Worm (Caenorhabditis elegans) whole organism, young adult: ENCODE measurements around the gene F40G12.2.

Experiments
- B0261.1 ChIP-seq: sonication (generic microtip); optimal IDR thresholded peaks from 2 replicates; lab custom pipeline; 2016; ENCODE audit warnings: mild to moderate bottlenecking, missing genetic modification characterization, moderate library complexity, missing compliant biosample characterization
- F23B12.7 ChIP-seq: sonication (generic microtip); optimal IDR thresholded peaks from 2 replicates; lab custom pipeline; 2017; ENCODE audit warnings: missing genetic modification characterization, mild to moderate bottlenecking, missing compliant biosample characterization, antibody characterized with exemption, moderate library complexity; ENCODE audit not compliant: insufficient read depth
- F33H1.4 ChIP-seq: fragments of 200-800 bp; sonication (Bioruptor generic); IDR thresholded peaks from 2 replicates; pipeline ENCODE4 v1.3.6; 2022; ENCODE audit warnings: missing genetic modification reagents, missing genetic modification characterization, missing compliant biosample characterization
- F39B2.1 ChIP-seq: fragments of 200-800 bp; sonication (Bioruptor generic); IDR thresholded peaks from 2 replicates; pipeline ENCODE4 v1.3.6; 2022; ENCODE audit warnings: missing genetic modification reagents, missing genetic modification characterization, missing compliant biosample characterization
- K12H6.12 ChIP-seq: fragments of 200-800 bp; sonication (Bioruptor generic); optimal IDR thresholded peaks from 2 replicates; lab custom pipeline; 2018; ENCODE audit warnings: mild to moderate bottlenecking, missing genetic modification characterization, missing compliant biosample characterization
- T26A5.8 ChIP-seq: sonication (generic microtip); optimal IDR thresholded peaks from 2 replicates; lab custom pipeline; 2016; ENCODE audit warnings: missing genetic modification characterization, missing compliant biosample characterization
- Y56A3A.18 ChIP-seq: fragments of 200-800 bp; sonication (Bioruptor generic); IDR thresholded peaks from 2 replicates; pipeline ENCODE4 v1.3.6; 2022; ENCODE audit warnings: missing genetic modification reagents, missing genetic modification characterization, missing compliant biosample characterization
- Y67H2A.10 ChIP-seq: fragments of 200-800 bp; sonication (Bioruptor generic); conservative IDR thresholded peaks from 2 replicates; pipeline ENCODE4 v1.3.6; 2022; ENCODE audit warnings: missing genetic modification reagents, missing genetic modification characterization, missing compliant biosample characterization
- Y79H2A.3 ChIP-seq: fragments of 200-800 bp; sonication (Bioruptor generic); conservative IDR thresholded peaks from 2 replicates; pipeline ENCODE4 v1.3.6; 2022; ENCODE audit warnings: missing genetic modification reagents, missing genetic modification characterization, missing compliant biosample characterization
- Y95B8A.8 ChIP-seq: fragments of 200-800 bp; sonication (Bioruptor generic); IDR thresholded peaks from 2 replicates; pipeline ENCODE4 v1.3.6; 2022; ENCODE audit warnings: missing genetic modification reagents, missing genetic modification characterization, missing compliant biosample characterization
- aptf-2 ChIP-seq: fragments of 200-800 bp; sonication (Bioruptor generic); conservative IDR thresholded peaks from 2 replicates; pipeline ENCODE4 v1.3.6; 2022; ENCODE audit warnings: missing genetic modification reagents, missing genetic modification characterization, missing compliant biosample characterization
- aptf-3 ChIP-seq: fragments of 200-800 bp; sonication (Bioruptor generic); IDR thresholded peaks from 2 replicates; pipeline ENCODE4 v1.3.6; 2022; ENCODE audit warnings: missing genetic modification characterization, missing compliant biosample characterization
- bed-1 ChIP-seq: fragments of 200-800 bp; sonication (Bioruptor generic); IDR thresholded peaks from 2 replicates; pipeline ENCODE4 v1.3.6; 2022; ENCODE audit warnings: missing genetic modification reagents, missing genetic modification characterization, missing compliant biosample characterization
- bed-2 ChIP-seq: fragments of 200-800 bp; sonication (Bioruptor generic); IDR thresholded peaks from 2 replicates; pipeline ENCODE4 v1.3.6; 2022; ENCODE audit warnings: missing genetic modification reagents, missing genetic modification characterization, missing compliant biosample characterization
- ceh-40 ChIP-seq: fragments of 200-800 bp; sonication (Bioruptor generic); IDR thresholded peaks from 2 replicates; pipeline ENCODE4 v1.3.6; 2022; ENCODE audit warnings: missing genetic modification characterization, missing compliant biosample characterization
- ceh-58 ChIP-seq: fragments of 200-800 bp; sonication (Bioruptor generic); IDR thresholded peaks from 2 replicates; pipeline ENCODE4 v1.3.6; 2022; ENCODE audit warnings: missing genetic modification characterization, missing compliant biosample characterization
- dox-1 ChIP-seq: fragments of 200-800 bp; sonication (Bioruptor generic); IDR thresholded peaks from 2 replicates; pipeline ENCODE4 v1.3.6; 2022; ENCODE audit warnings: missing genetic modification reagents, missing genetic modification characterization, missing compliant biosample characterization
- dpl-1 ChIP-seq: fragments of 150-350 bp; optimal IDR thresholded peaks from 2 replicates; lab custom pipeline; 2014; ENCODE audit warnings: missing biosample characterization, missing genetic modification reagents, missing genetic modification characterization
- efl-1 ChIP-seq: fragments of 150-350 bp; optimal IDR thresholded peaks from 2 replicates; lab custom pipeline; 2014; ENCODE audit warnings: missing biosample characterization, missing genetic modification reagents, missing genetic modification characterization
- egl-44 ChIP-seq: fragments of 200-800 bp; sonication (Bioruptor generic); IDR thresholded peaks from 2 replicates; pipeline ENCODE4 v1.3.6; 2022; ENCODE audit warnings: missing genetic modification reagents, missing genetic modification characterization, missing compliant biosample characterization
- ekl-4 ChIP-seq: fragments of 200-800 bp; sonication (Bioruptor generic); IDR thresholded peaks from 2 replicates; pipeline ENCODE4 v1.3.6; 2022; ENCODE audit warnings: missing genetic modification reagents, missing genetic modification characterization, missing compliant biosample characterization
- hlh-12 ChIP-seq: sonication (generic microtip); optimal IDR thresholded peaks from 2 replicates; lab custom pipeline; 2016; ENCODE audit warnings: missing genetic modification characterization, missing compliant biosample characterization
- hmg-1.2 ChIP-seq: fragments of 200-800 bp; sonication (Bioruptor generic); IDR thresholded peaks from 2 replicates; pipeline ENCODE4 v1.3.6; 2022; ENCODE audit warnings: missing genetic modification reagents, missing genetic modification characterization, missing compliant biosample characterization
- hrde-1 ChIP-seq: sonication (generic microtip); optimal IDR thresholded peaks from 2 replicates; lab custom pipeline; 2016; ENCODE audit warnings: missing genetic modification characterization, mild to moderate bottlenecking, missing compliant biosample characterization, moderate library complexity, missing genotype, missing genetic modification reagents, borderline replicate concordance
- let-526 ChIP-seq: fragments of 200-800 bp; sonication (Bioruptor generic); IDR thresholded peaks from 2 replicates; pipeline ENCODE4 v1.3.6; 2022; ENCODE audit warnings: missing genetic modification reagents, missing genetic modification characterization, missing compliant biosample characterization
- let-607 ChIP-seq, 2 experiments: fragments of 200-800 bp in 1 of 2; sonication (Bioruptor generic) in 1 of 2; sonication (generic microtip) in 1 of 2; optimal IDR thresholded peaks; 2 replicates each; lab custom pipeline; 2016 to 2018; ENCODE audit warnings: mild to moderate bottlenecking in 2 of 2, missing compliant biosample characterization in 2 of 2, missing genetic modification characterization in 2 of 2, moderate library complexity in 2 of 2, missing genotype in 1 of 2
- lin-40 ChIP-seq: sonication (generic microtip); optimal IDR thresholded peaks from 2 replicates; lab custom pipeline; 2016; ENCODE audit warnings: missing genetic modification characterization, mild to moderate bottlenecking, missing compliant biosample characterization, missing genotype, missing genetic modification reagents
- madf-6 ChIP-seq: fragments of 200-800 bp; sonication (Bioruptor generic); IDR thresholded peaks from 2 replicates; pipeline ENCODE4 v1.3.6; 2022; ENCODE audit warnings: missing genetic modification reagents, missing genetic modification characterization, missing compliant biosample characterization
- madf-8 ChIP-seq: fragments of 200-800 bp; sonication (Bioruptor generic); conservative IDR thresholded peaks from 2 replicates; pipeline ENCODE4 v1.3.6; 2022; ENCODE audit warnings: missing genetic modification reagents, missing genetic modification characterization, missing compliant biosample characterization
- mes-4 ChIP-seq: sonication (generic microtip); optimal IDR thresholded peaks from 2 replicates; lab custom pipeline; 2016; ENCODE audit warnings: missing genotype, missing genetic modification characterization, missing compliant biosample characterization
- mxl-1 ChIP-seq: sonication (generic microtip); optimal IDR thresholded peaks from 2 replicates; lab custom pipeline; 2016; ENCODE audit warnings: missing genetic modification characterization, missing compliant biosample characterization
- nhr-179 ChIP-seq: sonication (generic microtip); optimal IDR thresholded peaks from 2 replicates; lab custom pipeline; 2016; ENCODE audit warnings: mild to moderate bottlenecking, missing genetic modification characterization, missing compliant biosample characterization
- nhr-27 ChIP-seq: fragments of 200-800 bp; sonication (Bioruptor generic); optimal IDR thresholded peaks from 2 replicates; lab custom pipeline; 2018; ENCODE audit warnings: mild to moderate bottlenecking, missing genetic modification characterization, moderate library complexity, missing compliant biosample characterization
- repo-1 ChIP-seq: sonication (generic microtip); optimal IDR thresholded peaks from 2 replicates; lab custom pipeline; 2017; ENCODE audit warnings: mild to moderate bottlenecking, missing genetic modification characterization, missing compliant biosample characterization
- rpc-1 ChIP-seq, 2 experiments: fragments of 150-350 bp in 1 of 2; sonication (generic microtip) in 1 of 2; optimal IDR thresholded peaks; 2 replicates each; lab custom pipeline; 2014 to 2018; ENCODE audit warnings: missing biosample characterization in 1 of 2, missing genetic modification characterization in 1 of 2, missing genetic modification reagents in 1 of 2, missing genotype in 1 of 2
- sdz-38 ChIP-seq: sonication (generic microtip); optimal IDR thresholded peaks from 2 replicates; lab custom pipeline; 2016; ENCODE audit warnings: missing genotype, missing genetic modification characterization, missing compliant biosample characterization
- snpc-1.3 ChIP-seq: sonication (generic microtip); optimal IDR thresholded peaks from 2 replicates; lab custom pipeline; 2017; ENCODE audit warnings: missing genetic modification characterization, mild to moderate bottlenecking, missing compliant biosample characterization, antibody characterized with exemption, moderate library complexity, missing genotype, missing genetic modification reagents; ENCODE audit not compliant: insufficient read depth
- xnd-1 ChIP-seq: sonication (generic microtip); optimal IDR thresholded peaks from 2 replicates; lab custom pipeline; 2016; ENCODE audit warnings: missing genotype, missing genetic modification reagents, missing genetic modification characterization, missing compliant biosample characterization
- zfh-2 ChIP-seq: fragments of 200-800 bp; sonication (Bioruptor generic); conservative IDR thresholded peaks from 2 replicates; pipeline ENCODE4 v1.3.6; 2022; ENCODE audit warnings: missing genetic modification reagents, missing genetic modification characterization, missing compliant biosample characterization
- ztf-26 ChIP-seq: sonication (generic microtip); optimal IDR thresholded peaks from 2 replicates; lab custom pipeline; 2017; ENCODE audit warnings: missing genetic modification characterization, missing compliant biosample characterization
- ztf-28 ChIP-seq: fragments of 200-800 bp; sonication (Bioruptor generic); IDR thresholded peaks from 2 replicates; pipeline ENCODE4 v1.3.6; 2022; ENCODE audit warnings: missing genetic modification reagents, missing genetic modification characterization, missing compliant biosample characterization

Gene F40G12.2

DNA sequence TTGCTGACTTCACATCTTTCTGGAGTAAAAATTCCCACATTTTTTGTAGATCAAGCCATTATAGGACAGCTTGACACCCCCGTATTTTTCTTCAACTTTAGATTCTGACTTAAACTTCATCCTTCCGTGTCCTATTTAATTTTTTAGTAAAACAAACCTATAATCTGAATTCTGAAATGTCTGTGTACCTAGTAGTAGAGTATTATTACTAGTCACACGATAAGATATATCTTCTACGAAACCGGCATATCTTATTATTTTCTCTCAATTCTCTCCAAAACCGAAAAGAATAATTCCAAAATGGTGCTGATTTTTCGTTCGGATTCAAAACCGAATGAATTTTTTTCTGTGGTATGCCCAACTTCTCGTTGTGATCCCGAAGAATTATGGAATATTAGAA lies 33.7 kb upstream of the F40G12.2 start, which contains the start of gene F14D7.9:
F14D7.9 (plus strand) TSS at position 301 of the 400 bp plus-strand sequence.
- TF ChIP-seq T26A5.8 (tag; lab: Kevin White, UChicago) (no peak), dox-1 (GFP tag; lab: Robert Waterston, UW) (no peak), F39B2.1 (GFP tag; lab: Robert Waterston, UW) (no peak), snpc-1.3 (no peak), lin-40 (tag; lab: Kevin White, UChicago) (no peak), Y79H2A.3 (GFP tag; lab: Robert Waterston, UW) (no peak), ceh-58 (no peak), let-607 (tag; optimal IDR thresholded peaks at IDR 0.05; lab: Kevin White, UChicago) (no peak), F23B12.7 (no peak), nhr-27 (tag; lab: Kevin White, UChicago) (no peak)
- TF ChIP-seq, all 124 proteins: peak for 0

DNA sequence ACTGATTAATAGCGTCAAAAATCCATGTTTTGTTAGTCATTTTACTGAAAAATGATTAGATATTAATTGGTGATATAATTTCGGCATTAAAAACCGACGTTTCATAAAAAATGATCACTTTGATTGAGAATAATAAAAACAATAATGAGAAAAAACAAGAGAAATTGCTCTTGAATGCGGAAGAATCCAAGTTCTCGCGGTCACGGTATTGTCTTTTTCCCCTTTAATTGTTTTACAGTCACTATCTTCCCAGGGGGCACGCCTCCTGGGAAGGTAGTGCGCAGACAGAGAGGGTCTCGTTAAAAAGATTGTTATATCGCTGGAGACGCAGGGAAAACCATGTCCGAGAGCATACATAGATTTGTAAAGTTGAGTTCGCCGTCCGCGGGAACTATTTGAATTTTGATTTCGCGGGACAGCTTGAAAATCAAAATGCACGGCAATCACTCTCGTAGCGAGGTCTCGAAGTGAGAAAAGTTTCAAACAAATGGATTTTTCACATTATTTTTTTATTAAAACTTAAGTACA lies 33.0 kb upstream of the F40G12.2 start, which contains the start of gene F14D7.2:
F14D7.2 (minus strand) TSS at position 51 of the 528 bp plus-strand sequence.
- TF ChIP-seq dpl-1 (GFP tag; lab: Kevin White, UChicago) (peak; percentile 1), hmg-1.2 (GFP tag; lab: Robert Waterston, UW) (peak; percentile 42; the same call in 1 of the 2 replicates), aptf-3 (GFP tag; lab: Robert Waterston, UW) (peak; percentile 98), zfh-2 (GFP tag; lab: Robert Waterston, UW) (no peak), efl-1 (GFP tag; lab: Kevin White, UChicago) (peak; percentile 71), bed-1 (no peak), let-526 (GFP tag; lab: Robert Waterston, UW) (no peak), xnd-1 (tag; lab: Kevin White, UChicago) (peak; percentile 50), F33H1.4 (GFP tag; lab: Robert Waterston, UW) (0 out of 2 replicates have a peak, but pooled peaks have one; percentile 15), madf-6 (peak; percentile 80), madf-8 (peak; percentile 62), aptf-2 (GFP tag; lab: Robert Waterston, UW) (peak; percentile 99)

DNA sequence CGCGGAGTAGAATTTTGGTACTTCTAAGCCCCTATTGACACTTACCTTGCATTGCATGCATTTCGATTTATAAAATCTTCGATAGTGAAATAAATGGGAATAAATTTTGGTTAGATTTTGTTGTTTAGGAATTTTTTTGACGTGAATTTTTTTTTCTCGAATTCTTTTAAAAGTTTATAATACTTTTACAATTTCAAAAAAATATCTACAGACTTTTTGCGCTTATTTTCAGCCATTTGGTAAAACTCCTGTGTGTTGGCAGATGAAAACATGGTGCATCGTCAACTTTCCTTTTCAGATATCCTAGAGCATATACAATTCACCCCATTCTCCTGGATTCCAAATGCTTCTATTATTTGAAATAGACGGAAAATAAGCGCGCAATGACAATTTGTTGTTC lies 29.9 kb upstream of the F40G12.2 start, which contains the start of gene F14D7.18:
F14D7.18 (minus strand) TSS at position 101 of the 400 bp plus-strand sequence.
- no peak for TF ChIP-seq mes-4 (tag; lab: Kevin White, UChicago)
- no peak for TF ChIP-seq Y56A3A.18
- TF ChIP-seq ceh-40 = no peak
- TF ChIP-seq ztf-26 = no peak
- TF ChIP-seq egl-44 (GFP tag; lab: Robert Waterston, UW) = no peak
- TF ChIP-seq B0261.1 (tag; lab: Kevin White, UChicago) = no peak
- TF ChIP-seq hrde-1 (tag; lab: Kevin White, UChicago) = no peak
- TF ChIP-seq nhr-179 = no peak
- TF ChIP-seq bed-2 = no peak
- no peak for TF ChIP-seq hlh-12 (tag; lab: Kevin White, UChicago)

DNA sequence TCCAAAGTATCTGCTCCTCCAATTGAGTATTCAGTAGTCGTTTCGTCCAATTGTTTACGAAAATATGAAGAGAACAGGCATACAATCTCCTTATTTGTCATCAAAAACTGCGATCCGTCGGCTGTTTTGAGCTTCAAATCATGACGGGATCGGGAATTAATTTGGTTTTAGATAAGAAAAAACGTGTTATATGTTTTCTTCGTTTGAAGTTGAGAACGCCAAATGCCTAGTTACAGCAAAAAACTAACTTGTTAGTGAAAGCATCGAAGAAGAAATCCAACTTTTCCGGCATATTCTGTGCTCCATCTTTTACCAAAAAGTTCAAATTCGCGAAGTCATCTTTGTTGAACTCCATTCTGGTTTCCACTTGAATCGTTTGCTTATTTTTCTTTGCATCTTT lies 28.6 kb upstream of the F40G12.2 start, which contains the start of gene F14D7.1:
F14D7.1 (minus strand) TSS at position 101 of the 400 bp plus-strand sequence.
- TF ChIP-seq Y67H2A.10 (no peak), repo-1 (tag; lab: Kevin White, UChicago) (no peak), nhr-27 (tag; lab: Kevin White, UChicago) (no peak), F23B12.7 (no peak), ztf-28 (GFP tag; lab: Robert Waterston, UW) (no peak), mxl-1 (tag; lab: Kevin White, UChicago) (no peak), Y95B8A.8 (GFP tag; lab: Robert Waterston, UW) (no peak), K12H6.12 (tag; lab: Kevin White, UChicago) (no peak), ekl-4 (GFP tag; lab: Robert Waterston, UW) (no peak), sdz-38 (tag; lab: Kevin White, UChicago) (no peak), madf-6 (no peak), rpc-1 (optimal IDR thresholded peaks at IDR 0.05; lab: Kevin White, UChicago) (no peak), rpc-1 (tag; optimal IDR thresholded peaks at IDR 0.05; lab: Kevin White, UChicago) (no peak)
